Fruit fly (Drosophila melanogaster) whole organism, embryonic: Measurements from ENCODE around the gene Cpr78Ca.
A peak's percentile ranks its signal among the peaks of the same experiment; 100 is the strongest.

Experiments
- Antp ChIP-seq: fragments of 200-800 bp; sonication (Bioruptor generic); optimal IDR thresholded peaks from 3 replicates; lab custom pipeline; 2016; ENCODE audit warnings: missing biosample characterization, missing genetic modification characterization
- B-H1 ChIP-seq: fragments of 200-800 bp; sonication (Bioruptor generic); IDR thresholded peaks from 3 replicates; pipeline ENCODE4 v1.3.6; 2022; ENCODE audit warnings: missing biosample characterization, missing genetic modification characterization
- CG10209 ChIP-seq: fragments of 200-800 bp; sonication (Bioruptor generic); optimal IDR thresholded peaks from 3 replicates; lab custom pipeline; 2017; ENCODE audit warnings: missing biosample characterization, mild to moderate bottlenecking, missing genetic modification characterization, missing genetic modification reagents
- CG10462 ChIP-seq: fragments of 200-800 bp; sonication (Bioruptor generic); optimal IDR thresholded peaks from 2 replicates; lab custom pipeline; 2016; ENCODE audit warnings: missing biosample characterization, missing genetic modification characterization
- CG11085 ChIP-seq: fragments of 200-800 bp; sonication (Bioruptor generic); IDR thresholded peaks from 2 replicates; pipeline ENCODE4 v1.3.6; 2022; ENCODE audit warnings: missing biosample characterization, missing genetic modification characterization
- CG12236 ChIP-seq: fragments of 200-800 bp; sonication (Bioruptor generic); optimal IDR thresholded peaks from 2 replicates; lab custom pipeline; 2016; ENCODE audit warnings: missing biosample characterization, missing genetic modification characterization
- CG12744 ChIP-seq: fragments of 200-800 bp; sonication (Bioruptor generic); optimal IDR thresholded peaks from 2 replicates; lab custom pipeline; 2016; ENCODE audit warnings: missing biosample characterization, missing genetic modification characterization
- CG1647 ChIP-seq: fragments of 200-800 bp; sonication (Bioruptor generic); optimal IDR thresholded peaks from 3 replicates; lab custom pipeline; 2016; ENCODE audit warnings: missing biosample characterization, missing genetic modification characterization
- CG16813 ChIP-seq: fragments of 200-800 bp; sonication (Bioruptor generic); IDR thresholded peaks from 3 replicates; pipeline ENCODE4 v1.3.6; 2022; ENCODE audit warnings: missing biosample characterization, missing genetic modification characterization; ENCODE audit not compliant: partially characterized antibody
- CG18011 ChIP-seq: fragments of 200-800 bp; sonication (Bioruptor generic); optimal IDR thresholded peaks from 2 replicates; lab custom pipeline; 2017; ENCODE audit warnings: missing biosample characterization, missing genetic modification characterization, mild to moderate bottlenecking, moderate library complexity, missing genotype
- CG18476 ChIP-seq: fragments of 200-800 bp; sonication (Bioruptor generic); optimal IDR thresholded peaks from 2 replicates; lab custom pipeline; 2016; ENCODE audit warnings: missing biosample characterization, mild to moderate bottlenecking, missing genetic modification characterization
- CG2202 ChIP-seq: fragments of 200-800 bp; sonication (Bioruptor generic); optimal IDR thresholded peaks from 2 replicates; lab custom pipeline; 2018; ENCODE audit warnings: missing biosample characterization, mild to moderate bottlenecking, missing genetic modification characterization
- CG2678 ChIP-seq: fragments of 200-800 bp; sonication (Bioruptor generic); optimal IDR thresholded peaks from 3 replicates; lab custom pipeline; 2019; ENCODE audit warnings: missing biosample characterization, mild to moderate bottlenecking, missing genetic modification characterization, moderate library complexity
- CG2712 ChIP-seq: fragments of 200-800 bp; optimal IDR thresholded peaks from 3 replicates; lab custom pipeline; 2019; ENCODE audit warnings: missing biosample characterization, mild to moderate bottlenecking, missing genetic modification characterization, moderate library complexity
- CG3065 ChIP-seq: fragments of 200-800 bp; sonication (Bioruptor generic); optimal IDR thresholded peaks from 2 replicates; lab custom pipeline; 2016; ENCODE audit warnings: missing biosample characterization, missing genetic modification characterization
- CG31441 ChIP-seq: fragments of 200-800 bp; sonication (Bioruptor generic); IDR thresholded peaks from 2 replicates; pipeline ENCODE4 v1.3.6; 2022; ENCODE audit warnings: missing biosample characterization, missing genetic modification characterization
- CG3281 ChIP-seq: fragments of 200-800 bp; sonication (Bioruptor generic); optimal IDR thresholded peaks from 3 replicates; lab custom pipeline; 2017; ENCODE audit warnings: missing biosample characterization, mild to moderate bottlenecking, missing genetic modification characterization
- CG4328 ChIP-seq: fragments of 200-800 bp; sonication (Bioruptor generic); optimal IDR thresholded peaks from 3 replicates; lab custom pipeline; 2017; ENCODE audit warnings: missing biosample characterization, missing genetic modification reagents, missing genetic modification characterization
- CG4730 ChIP-seq: fragments of 200-800 bp; sonication (Bioruptor generic); IDR thresholded peaks from 2 replicates; pipeline ENCODE4 v1.3.6; 2022; ENCODE audit warnings: missing biosample characterization, missing genetic modification characterization
- CG5245 ChIP-seq: fragments of 200-800 bp; sonication (Bioruptor generic); optimal IDR thresholded peaks from 3 replicates; lab custom pipeline; 2016; ENCODE audit warnings: missing biosample characterization, missing genetic modification characterization
- CG6654 ChIP-seq: fragments of 200-800 bp; sonication (Bioruptor generic); optimal IDR thresholded peaks from 2 replicates; lab custom pipeline; 2017; ENCODE audit warnings: missing biosample characterization, mild to moderate bottlenecking, missing genetic modification characterization
- CG6689 ChIP-seq: fragments of 200-800 bp; sonication (Bioruptor generic); IDR thresholded peaks from 2 replicates; pipeline ENCODE4 v1.3.6; 2022; ENCODE audit warnings: missing biosample characterization, missing genetic modification characterization
- CG6813 ChIP-seq: fragments of 200-800 bp; sonication (Bioruptor generic); optimal IDR thresholded peaks from 2 replicates; lab custom pipeline; 2017; ENCODE audit warnings: missing biosample characterization, missing genetic modification characterization, mild to moderate bottlenecking, moderate library complexity, missing genetic modification reagents
- CG7963 ChIP-seq: fragments of 200-800 bp; sonication (Bioruptor generic); IDR thresholded peaks from 3 replicates; pipeline ENCODE4 v1.3.6; 2022; ENCODE audit warnings: missing biosample characterization, missing genetic modification characterization; ENCODE audit not compliant: partially characterized antibody
- CG9932 ChIP-seq: fragments of 200-800 bp; sonication (Bioruptor generic); IDR thresholded peaks from 2 replicates; pipeline ENCODE4 v1.3.6; 2022; ENCODE audit warnings: missing biosample characterization, missing genetic modification characterization
- Dbx ChIP-seq: fragments of 200-800 bp; sonication (Bioruptor generic); IDR thresholded peaks from 3 replicates; pipeline ENCODE4 v1.3.6; 2022; ENCODE audit warnings: missing biosample characterization, missing genetic modification characterization
- Dip2 ChIP-seq: fragments of 200-800 bp; sonication (Bioruptor generic); IDR thresholded peaks from 2 replicates; pipeline ENCODE4 v1.3.6; 2022; ENCODE audit warnings: missing biosample characterization, missing genetic modification characterization
- Dll ChIP-seq: fragments of 200-800 bp; sonication (Bioruptor generic); IDR thresholded peaks from 4 replicates; pipeline ENCODE4 v1.3.6; 2022; ENCODE audit warnings: missing biosample characterization, missing genetic modification characterization; ENCODE audit not compliant: partially characterized antibody
- Doc3 ChIP-seq: fragments of 200-800 bp; sonication (Bioruptor generic); IDR thresholded peaks from 3 replicates; pipeline ENCODE4 v1.3.6; 2022; ENCODE audit warnings: missing biosample characterization, missing genetic modification characterization; ENCODE audit not compliant: partially characterized antibody
- ERR ChIP-seq: fragments of 200-800 bp; sonication (Bioruptor generic); optimal IDR thresholded peaks from 2 replicates; lab custom pipeline; 2016; ENCODE audit warnings: missing biosample characterization, missing genetic modification characterization
- Fer3 ChIP-seq: fragments of 200-800 bp; sonication (Bioruptor generic); optimal IDR thresholded peaks from 2 replicates; lab custom pipeline; 2018; ENCODE audit warnings: missing biosample characterization, mild to moderate bottlenecking, missing genetic modification characterization, moderate library complexity
- Ssrp ChIP-seq: fragments of 200-800 bp; sonication (Bioruptor generic); optimal IDR thresholded peaks from 2 replicates; lab custom pipeline; 2018; ENCODE audit warnings: missing biosample characterization, mild to moderate bottlenecking, missing genetic modification characterization, moderate library complexity
- Stat92E ChIP-seq, 3 experiments: fragments of >200 bp in 2 of 3; fragments of 200-800 bp in 1 of 3; sonication (Bioruptor generic) in 1 of 3; optimal IDR thresholded peaks; 2 replicates each; lab custom pipeline; 2017 to 2019; ENCODE audit warnings: missing biosample characterization in 3 of 3, missing genetic modification characterization in 3 of 3, mild to moderate bottlenecking in 1 of 3, moderate library complexity in 1 of 3
- az2 ChIP-seq: fragments of 200-800 bp; sonication (Bioruptor generic); optimal IDR thresholded peaks from 3 replicates; lab custom pipeline; 2016; ENCODE audit warnings: missing biosample characterization, missing genetic modification characterization
- chif ChIP-seq, 2 experiments: fragments of 200-800 bp; sonication (Bioruptor generic); optimal IDR thresholded peaks; 3 replicates each; lab custom pipeline; 2016; ENCODE audit warnings: missing biosample characterization in 2 of 2, missing genetic modification characterization in 2 of 2
- disco-r ChIP-seq: fragments of 200-800 bp; sonication (Bioruptor generic); optimal IDR thresholded peaks from 2 replicates; lab custom pipeline; 2016; ENCODE audit warnings: missing biosample characterization, missing genetic modification characterization
- esg ChIP-seq: fragments of 200-800 bp; sonication (Bioruptor generic); conservative IDR thresholded peaks from 2 replicates; pipeline ENCODE4 v1.3.6; 2022; ENCODE audit warnings: missing biosample characterization, missing genetic modification characterization
- ind ChIP-seq: fragments of 200-800 bp; sonication (Bioruptor generic); optimal IDR thresholded peaks from 3 replicates; lab custom pipeline; 2016; ENCODE audit warnings: missing biosample characterization, missing genetic modification characterization
- lab ChIP-seq: fragments of 200-800 bp; sonication (Bioruptor generic); optimal IDR thresholded peaks from 3 replicates; lab custom pipeline; 2017; ENCODE audit warnings: missing biosample characterization, missing genetic modification characterization, mild to moderate bottlenecking, moderate library complexity, missing genetic modification reagents
- lola ChIP-seq, 3 experiments: fragments of >200 bp in 2 of 3; fragments of 200-800 bp in 1 of 3; sonication (Bioruptor generic) in 1 of 3; optimal IDR thresholded peaks; 2 replicates each; lab custom pipeline; 2017 to 2019; ENCODE audit warnings: missing biosample characterization in 3 of 3, missing genetic modification characterization in 3 of 3, mild to moderate bottlenecking in 1 of 3, moderate library complexity in 1 of 3
- mam ChIP-seq: fragments of 200-800 bp; sonication (Bioruptor generic); optimal IDR thresholded peaks from 3 replicates; lab custom pipeline; 2016; ENCODE audit warnings: missing biosample characterization, missing genetic modification characterization
- ranshi ChIP-seq: fragments of 200-800 bp; sonication (Bioruptor generic); IDR thresholded peaks from 2 replicates; pipeline ENCODE4 v1.3.6; 2022; ENCODE audit warnings: missing biosample characterization, missing genetic modification characterization
- sima ChIP-seq: fragments of 200-800 bp; sonication (Bioruptor generic); optimal IDR thresholded peaks from 2 replicates; lab custom pipeline; 2016; ENCODE audit warnings: missing biosample characterization, missing genetic modification characterization
- sna ChIP-seq: fragments of 200-800 bp; sonication (Bioruptor generic); IDR thresholded peaks from 2 replicates; pipeline ENCODE4 v1.3.6; 2022; ENCODE audit warnings: missing biosample characterization, missing genetic modification characterization; ENCODE audit not compliant: partially characterized antibody
- stc ChIP-seq: fragments of 200-800 bp; sonication (Bioruptor generic); IDR thresholded peaks from 2 replicates; pipeline ENCODE4 v1.3.6; 2022; ENCODE audit warnings: missing biosample characterization, missing genetic modification characterization
- usp ChIP-seq: fragments of >200 bp; optimal IDR thresholded peaks from 2 replicates; lab custom pipeline; 2017; ENCODE audit warnings: missing biosample characterization, missing genetic modification characterization
- vnd ChIP-seq: fragments of 200-800 bp; sonication (Bioruptor generic); IDR thresholded peaks from 3 replicates; pipeline ENCODE4 v1.3.6; 2022; ENCODE audit warnings: missing biosample characterization, missing genetic modification characterization; ENCODE audit not compliant: partially characterized antibody
- wor ChIP-seq: fragments of 200-800 bp; sonication (Bioruptor generic); IDR thresholded peaks from 2 replicates; pipeline ENCODE4 v1.3.6; 2022; ENCODE audit warnings: missing biosample characterization, missing genetic modification characterization

Gene Cpr78Ca

DNA sequence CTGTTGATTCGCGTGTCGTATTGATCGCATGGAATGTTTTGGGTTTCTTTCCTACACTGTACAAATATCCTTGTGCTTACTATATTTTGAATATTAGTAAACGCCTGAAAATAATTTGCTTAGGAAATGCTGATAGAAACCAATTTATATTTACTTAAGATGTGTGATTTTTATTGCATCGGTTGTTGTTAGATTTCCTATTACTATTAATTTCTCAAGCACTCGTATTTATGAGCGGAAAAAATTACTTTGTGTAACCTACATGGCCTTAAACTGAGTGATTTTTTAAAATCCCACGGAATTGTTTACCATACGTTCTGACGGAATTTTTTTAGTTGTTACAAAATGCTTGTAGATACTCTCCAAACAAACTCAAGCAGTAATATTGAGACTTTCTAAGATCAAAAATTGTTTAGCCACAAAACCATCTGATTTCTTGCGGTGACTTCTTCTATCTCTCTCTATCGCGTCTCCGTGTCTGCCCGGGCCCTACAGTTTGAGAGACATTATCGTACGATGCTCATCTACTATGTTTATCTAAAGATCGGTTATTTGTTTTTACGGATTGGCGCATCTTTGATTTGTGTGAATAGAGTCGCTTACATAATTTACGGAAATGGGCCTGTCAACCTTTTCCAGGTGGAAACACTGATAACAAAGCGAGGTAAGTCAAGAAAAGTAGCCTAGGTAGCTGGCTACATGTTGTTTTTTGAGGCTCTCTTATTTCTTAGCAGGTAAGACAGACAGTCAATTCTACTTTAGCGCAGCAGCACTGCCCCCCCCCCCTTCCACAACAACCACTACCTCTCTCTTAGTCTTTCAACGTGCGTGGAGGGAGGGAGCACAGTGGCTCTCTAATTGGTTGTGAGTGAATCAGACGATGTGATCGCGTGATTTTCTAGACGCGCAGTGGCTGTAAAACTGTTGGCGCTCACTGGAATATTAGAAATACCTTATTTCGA lies 16.0 kb downstream of the Cpr78Ca start (continued):
- TF ChIP-seq vnd (GFP tag; lab: Robert Waterston, UW) (no peak), CG10462 (GFP tag; lab: Kevin White, UChicago) (peak; percentile 34), Doc3 (no peak), sna (GFP tag; lab: Robert Waterston, UW) (no peak), CG16813 (GFP tag; lab: Robert Waterston, UW) (no peak), CG7963 (GFP tag; lab: Robert Waterston, UW) (no peak), esg (peak; percentile 36), Dll (no peak), B-H1 (GFP tag; lab: Robert Waterston, UW) (no peak), CG3065 (no peak), Stat92E (GFP tag; optimal IDR thresholded peaks at IDR 0.05; lab: Kevin White, UChicago) (peak in 1 of 3 experiments; percentile 33), CG6689 (GFP tag; lab: Robert Waterston, UW) (peak; percentile 43), lola (GFP tag; optimal IDR thresholded peaks at IDR 0.05; lab: Kevin White, UChicago) (peak in 1 of 3 experiments; percentile 79), CG10209 (peak; percentile 60), chif (GFP tag; optimal IDR thresholded peaks at IDR 0.05; lab: Kevin White, UChicago) (peak; percentile 53 to 73), az2 (GFP tag; lab: Kevin White, UChicago) (peak; percentile 75), CG4730 (GFP tag; lab: Robert Waterston, UW) (no peak), Antp (peak; percentile 52), CG1647 (no peak), CG11085 (GFP tag; lab: Robert Waterston, UW) (no peak), ERR (no peak), CG18476 (GFP tag; lab: Kevin White, UChicago) (peak; percentile 66), stc (0 out of 2 replicates have a peak, but pooled peaks have one; percentile 14), CG5245 (GFP tag; lab: Kevin White, UChicago) (no peak), CG31441 (GFP tag; lab: Robert Waterston, UW) (peak; percentile 67; the same call in 1 of the 2 replicates), CG3281 (GFP tag; lab: Kevin White, UChicago) (peak; percentile 59), CG9932 (GFP tag; lab: Robert Waterston, UW) (peak; percentile 46), lab (GFP tag; lab: Kevin White, UChicago) (peak; percentile 45), Ssrp (peak; percentile 68), disco-r (GFP tag; lab: Kevin White, UChicago) (peak; percentile 54), CG6654 (peak; percentile 97), ind (peak; percentile 44), CG2678 (tag; lab: Kevin White, UChicago) (peak; percentile 79), Dip2 (GFP tag; lab: Robert Waterston, UW) (no peak), wor (GFP tag; lab: Robert Waterston, UW) (no peak), mam (peak; percentile 62), usp (GFP tag; lab: Kevin White, UChicago) (no peak), CG2202 (tag; lab: Kevin White, UChicago) (no peak), Dbx (GFP tag; lab: Robert Waterston, UW) (no peak; the same call in 2 of the 3 replicates), sima (GFP tag; lab: Kevin White, UChicago) (peak; percentile 25), ranshi (GFP tag; lab: Robert Waterston, UW) (no peak), CG12744 (GFP tag; lab: Kevin White, UChicago) (no peak), Fer3 (tag; lab: Kevin White, UChicago) (peak; percentile 44), CG4328 (no peak), CG6813 (GFP tag; lab: Kevin White, UChicago) (no peak), CG12236 (peak; percentile 27), CG18011 (GFP tag; lab: Kevin White, UChicago) (peak; percentile 2), CG2712 (peak; percentile 73)
